Fruit fly (Drosophila melanogaster): ENCODE results near the gene CG12093.

dm6 chr3L:2730911-2731310 lies 42.9 kb downstream of the CG12093 start:
- TF ChIP-seq CG10959 (GFP tag; IDR thresholded peaks at IDR 0.05) (no peak), Fer2 (tag; optimal IDR thresholded peaks at IDR 0.05) (no peak), CG8290 (GFP tag; optimal IDR thresholded peaks at IDR 0.05) (no peak), CG8290 (tag; optimal IDR thresholded peaks at IDR 0.05) (no peak), tgo (GFP tag; IDR thresholded peaks at IDR 0.05) (no peak), CG11456 (GFP tag; IDR thresholded peaks at IDR 0.05) (no peak), dm (GFP tag; optimal IDR thresholded peaks at IDR 0.05) (no peak), Spps (tag; optimal IDR thresholded peaks at IDR 0.05) (no peak), CG13894 (tag; optimal IDR thresholded peaks at IDR 0.05) (no peak), Dbx (GFP tag; IDR thresholded peaks at IDR 0.05) (no peak), h (optimal IDR thresholded peaks at IDR 0.05) (no peak), caup (GFP tag; optimal IDR thresholded peaks at IDR 0.05; ENCODE audit: severe bottlenecking) (no peak)
